Worm (Caenorhabditis elegans) whole organism, L3 larva: ENCODE measurements around the gene E02H9.6.

Experiments used
- R02D3.7 ChIP-seq: fragments of 150-350 bp; optimal IDR thresholded peaks from 2 replicates; lab custom pipeline; 2014; ENCODE audit warnings: missing biosample characterization, missing genetic modification characterization
- ZK546.5 ChIP-seq: sonication (generic microtip); optimal IDR thresholded peaks from 2 replicates; lab custom pipeline; 2017; ENCODE audit warnings: missing biosample characterization, missing genetic modification characterization
- ama-1 ChIP-seq: fragments of 150-350 bp; optimal IDR thresholded peaks from 2 replicates; lab custom pipeline; 2018
- elt-3 ChIP-seq, 3 experiments: fragments of 150-350 bp in 1 of 3; sonication (generic microtip) in 2 of 3; optimal IDR thresholded peaks; 2 replicates in 2 of 3; 4 replicates in 1 of 3; lab custom pipeline; 2014 to 2017; ENCODE audit warnings: missing biosample characterization in 3 of 3, missing genetic modification characterization in 3 of 3
- eor-1 ChIP-seq, 2 experiments: fragments of 150-350 bp; optimal IDR thresholded peaks; 2 replicates each; lab custom pipeline; 2014 to 2018; ENCODE audit warnings: missing biosample characterization in 2 of 2, missing genetic modification characterization in 2 of 2
- nfya-1 ChIP-seq: sonication (generic microtip); optimal IDR thresholded peaks from 2 replicates; lab custom pipeline; 2017; ENCODE audit warnings: missing genetic modification characterization, mild to moderate bottlenecking, missing compliant biosample characterization, antibody characterized with exemption, moderate library complexity; ENCODE audit not compliant: insufficient read depth
- nhr-12 ChIP-seq: fragments of 150-350 bp; optimal IDR thresholded peaks from 2 replicates; lab custom pipeline; 2014; ENCODE audit warnings: missing biosample characterization, missing genetic modification characterization
- nhr-237 ChIP-seq: fragments of 150-350 bp; optimal IDR thresholded peaks from 2 replicates; lab custom pipeline; 2014; ENCODE audit warnings: missing biosample characterization, missing genetic modification characterization
- nhr-28 ChIP-seq: fragments of 150-350 bp; optimal IDR thresholded peaks from 2 replicates; lab custom pipeline; 2014; ENCODE audit warnings: missing biosample characterization, missing genetic modification characterization
- nhr-67 ChIP-seq: fragments of 150-350 bp; optimal IDR thresholded peaks from 2 replicates; lab custom pipeline; 2014; ENCODE audit warnings: missing biosample characterization, missing genetic modification characterization
- nhr-76 ChIP-seq: fragments of 150-350 bp; sonication (generic microtip); optimal IDR thresholded peaks from 5 replicates; lab custom pipeline; 2014; ENCODE audit warnings: missing biosample characterization, missing genetic modification characterization
- pha-4 ChIP-seq: fragments of 150-350 bp; optimal IDR thresholded peaks from 2 replicates; lab custom pipeline; 2014; ENCODE audit warnings: missing biosample characterization, missing genetic modification reagents, missing genetic modification characterization
- pqm-1 ChIP-seq: fragments of 150-350 bp; optimal IDR thresholded peaks from 2 replicates; lab custom pipeline; 2017; ENCODE audit warnings: missing biosample characterization, missing genetic modification characterization, inconsistent platforms
- skn-1 ChIP-seq: fragments of 150-350 bp; optimal IDR thresholded peaks from 2 replicates; lab custom pipeline; 2014; ENCODE audit warnings: missing biosample characterization, missing genetic modification characterization

ce11 chrIII:2386483-2386882 lies 49.4 kb upstream of the E02H9.6 start, which contains the start of gene H14E04.3:
- no peak for TF ChIP-seq nhr-237 (tag; lab: Kevin White, UChicago)
- no peak for TF ChIP-seq eor-1 (tag; optimal IDR thresholded peaks at IDR 0.05; lab: Kevin White, UChicago)
- TF ChIP-seq nhr-67 (tag; lab: Kevin White, UChicago), result no peak
- TF ChIP-seq ama-1, result no peak
- no peak for TF ChIP-seq R02D3.7 (tag; lab: Kevin White, UChicago)
- no peak for TF ChIP-seq elt-3 (tag; optimal IDR thresholded peaks at IDR 0.05; lab: Kevin White, UChicago)
- TF ChIP-seq skn-1 (tag; lab: Kevin White, UChicago), result no peak
- no peak for TF ChIP-seq pqm-1 (tag; lab: Kevin White, UChicago)
- TF ChIP-seq nhr-76 (tag; lab: Kevin White, UChicago), result no peak
- no peak for TF ChIP-seq pha-4
- TF ChIP-seq nhr-28, result no peak
- no peak for TF ChIP-seq ZK546.5 (tag; lab: Kevin White, UChicago)
- no peak for TF ChIP-seq nhr-12 (tag; lab: Kevin White, UChicago)
- no peak for TF ChIP-seq nfya-1
